Worm (Caenorhabditis elegans) whole organism, early embryonic: ENCODE measurements around the gene gpa-7.

Experiments
- B0310.2 ChIP-seq: sonication (generic microtip); optimal IDR thresholded peaks from 2 replicates; lab custom pipeline; 2016; ENCODE audit warnings: mild to moderate bottlenecking, missing genetic modification characterization, missing compliant biosample characterization
- F13C5.2 ChIP-seq: sonication (generic microtip); optimal IDR thresholded peaks from 2 replicates; lab custom pipeline; 2017; ENCODE audit warnings: mild to moderate bottlenecking, missing genetic modification characterization, inconsistent platforms, missing compliant biosample characterization
- ama-1 ChIP-seq: fragments of 150-350 bp; optimal IDR thresholded peaks from 2 replicates; lab custom pipeline; 2014
- ceh-13 ChIP-seq: fragments of 200-800 bp; sonication (Bioruptor generic); optimal IDR thresholded peaks from 2 replicates; lab custom pipeline; 2018; ENCODE audit warnings: mild to moderate bottlenecking, missing genetic modification characterization, missing compliant biosample characterization
- ets-7 ChIP-seq: sonication (generic microtip); optimal IDR thresholded peaks from 2 replicates; lab custom pipeline; 2016; ENCODE audit warnings: missing genotype, missing genetic modification characterization, missing compliant biosample characterization
- flt-1 ChIP-seq: fragments of 200-800 bp; sonication (Bioruptor generic); IDR thresholded peaks from 2 replicates; pipeline ENCODE4 v1.3.6; 2022; ENCODE audit warnings: missing genetic modification characterization, missing compliant biosample characterization
- hmbx-1 ChIP-seq: sonication (generic microtip); optimal IDR thresholded peaks from 2 replicates; lab custom pipeline; 2016; ENCODE audit warnings: mild to moderate bottlenecking, missing genetic modification characterization, missing compliant biosample characterization
- hnd-1 ChIP-seq: sonication (generic microtip); optimal IDR thresholded peaks from 2 replicates; lab custom pipeline; 2016; ENCODE audit warnings: missing genetic modification characterization, missing compliant biosample characterization
- pes-1 ChIP-seq: fragments of 200-800 bp; sonication (Bioruptor generic); IDR thresholded peaks from 2 replicates; pipeline ENCODE4 v1.3.6; 2022; ENCODE audit warnings: missing genetic modification reagents, missing genetic modification characterization, missing compliant biosample characterization
- scrt-1 ChIP-seq: fragments of 200-800 bp; sonication (Bioruptor generic); IDR thresholded peaks from 2 replicates; pipeline ENCODE4 v1.3.6; 2022; ENCODE audit warnings: missing genetic modification characterization, missing compliant biosample characterization
- sea-1 ChIP-seq: fragments of 200-800 bp; sonication (Bioruptor generic); conservative IDR thresholded peaks from 2 replicates; pipeline ENCODE4 v1.3.6; 2022; ENCODE audit warnings: missing genetic modification characterization, missing compliant biosample characterization
- tbx-11 ChIP-seq: fragments of 200-800 bp; sonication (Bioruptor generic); IDR thresholded peaks from 2 replicates; pipeline ENCODE4 v1.3.6; 2022; ENCODE audit warnings: missing genetic modification characterization, missing compliant biosample characterization
- tbx-37 ChIP-seq: fragments of 200-800 bp; sonication (Bioruptor generic); conservative IDR thresholded peaks from 2 replicates; pipeline ENCODE4 v1.3.6; 2022; ENCODE audit warnings: missing genetic modification reagents, missing genetic modification characterization, missing compliant biosample characterization
- tra-4 ChIP-seq: sonication (generic microtip); optimal IDR thresholded peaks from 2 replicates; lab custom pipeline; 2017; ENCODE audit warnings: missing genetic modification characterization, missing compliant biosample characterization

- TF ChIP-seq ama-1 (lab: Kevin White, UChicago) = no peak
- no peak for TF ChIP-seq hnd-1
- TF ChIP-seq flt-1 (GFP tag; lab: Robert Waterston, UW) = no peak
- no peak for TF ChIP-seq B0310.2 (tag; lab: Kevin White, UChicago)
- TF ChIP-seq ceh-13 (GFP tag; lab: Kevin White, UChicago) = no peak
- TF ChIP-seq sea-1 (GFP tag; lab: Robert Waterston, UW) = no peak
- no peak for TF ChIP-seq tbx-11 (GFP tag; lab: Robert Waterston, UW)
- TF ChIP-seq hmbx-1 (tag; lab: Kevin White, UChicago) = no peak
- TF ChIP-seq tbx-37 (GFP tag; lab: Robert Waterston, UW) = no peak
- TF ChIP-seq F13C5.2 (tag; lab: Kevin White, UChicago) = no peak
- no peak for TF ChIP-seq tra-4 (tag; lab: Kevin White, UChicago)
- no peak for TF ChIP-seq ets-7
- no peak for TF ChIP-seq scrt-1 (GFP tag; lab: Robert Waterston, UW)
- no peak for TF ChIP-seq pes-1 (GFP tag; lab: Robert Waterston, UW)
Measured at ce11 chrIV:10398244-10398643, 5.6 kb upstream of the gpa-7 start.
